Fruit fly (Drosophila melanogaster) Kc167 (cell line): ENCODE results near the gene Arfip.

Experiments
- Myc ChIP-seq: fragments of >200 bp; optimal IDR thresholded peaks from 2 replicates; lab custom pipeline; 2017; ENCODE audit warnings: missing external identifiers
- Sin3A ChIP-seq: fragments of >200 bp; optimal IDR thresholded peaks from 2 replicates; lab custom pipeline; 2018; ENCODE audit warnings: missing external identifiers
- h ChIP-seq: fragments of >200 bp; optimal IDR thresholded peaks from 3 replicates; lab custom pipeline; 2018; ENCODE audit warnings: missing external identifiers
- insv ChIP-seq: fragments of >200 bp; optimal IDR thresholded peaks from 3 replicates; lab custom pipeline; 2018; ENCODE audit warnings: missing external identifiers
- psq ChIP-seq: fragments of >200 bp; optimal IDR thresholded peaks from 2 replicates; lab custom pipeline; 2017; ENCODE audit warnings: missing external identifiers
- ttk ChIP-seq: sonication (Bioruptor generic); optimal IDR thresholded peaks from 2 replicates; lab custom pipeline; 2017; ENCODE audit warnings: missing external identifiers

The Arfip gene

DNA sequence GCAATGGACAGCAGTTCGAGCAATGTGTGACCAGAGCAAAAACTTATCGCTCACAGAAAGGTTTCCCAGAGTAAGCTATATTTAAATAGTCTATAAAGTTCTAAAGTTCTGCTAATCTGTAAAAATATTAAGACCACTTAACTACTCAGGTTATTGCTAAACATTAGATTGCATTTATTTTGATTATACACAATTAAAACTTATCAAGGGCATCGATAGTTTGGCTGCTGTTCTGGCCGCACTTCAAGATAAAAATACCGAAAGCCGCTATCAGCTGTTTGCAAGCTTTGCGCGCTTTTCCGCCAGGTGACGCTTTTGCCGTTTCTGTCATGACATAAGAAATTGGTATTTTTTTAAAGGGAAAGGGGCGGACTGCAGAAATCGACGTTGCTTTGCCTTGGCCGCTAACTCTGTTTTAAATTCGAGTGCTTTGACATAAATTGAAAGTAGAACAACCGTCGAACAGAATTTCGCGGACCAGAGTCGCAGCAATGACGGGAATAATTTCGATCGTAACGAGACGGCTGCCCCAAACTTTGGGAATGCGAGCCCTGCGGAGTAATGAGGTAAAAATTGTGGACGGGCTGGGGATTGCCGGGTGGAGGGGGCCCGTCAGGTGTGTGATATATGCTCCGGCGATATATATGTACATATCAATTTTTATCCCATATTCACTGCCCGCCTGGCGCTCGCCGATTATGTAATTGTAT, 9.3 kb upstream of the Arfip start, which contains the start of the genes CG17734 and CG5214:
Gene CG17734, minus strand, starts transcription at position 49 of the 710 bp plus-strand sequence.
Gene CG5214, plus strand, starts transcription at position 352 of the 710 bp plus-strand sequence.
- TF ChIP-seq Sin3A (lab: Kevin White, UChicago) (peak; percentile 17), insv (no peak)

DNA sequence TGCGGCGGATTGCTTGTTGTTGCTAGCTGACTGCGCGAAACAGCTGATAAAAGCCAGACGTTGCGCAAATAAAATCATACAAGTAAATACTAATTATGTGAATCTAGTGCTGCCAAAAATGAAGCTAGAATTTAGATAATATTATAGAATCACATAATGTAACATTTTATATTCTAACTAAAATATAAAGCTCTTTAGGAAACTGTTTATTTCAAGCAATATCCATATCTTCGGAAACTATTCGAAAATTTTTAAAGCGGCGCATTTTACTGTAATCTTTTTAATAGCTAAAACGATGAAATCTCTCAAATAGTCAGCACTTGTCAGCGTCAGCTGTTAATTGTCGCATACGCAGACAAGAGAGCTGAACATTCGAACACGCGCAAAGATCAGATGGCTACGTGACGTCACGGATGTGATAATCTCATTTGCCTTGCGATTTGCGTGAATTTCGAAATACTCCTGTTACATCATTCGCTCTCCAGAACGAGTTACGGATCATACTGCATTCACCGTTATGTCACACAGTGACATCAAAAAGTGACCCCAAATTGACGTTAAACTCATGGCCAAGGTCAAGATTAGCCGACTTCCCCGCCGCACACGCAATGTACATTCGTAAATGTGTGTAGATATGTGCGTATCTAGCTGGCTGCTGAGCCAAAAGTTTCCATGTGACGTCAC, 8.4 kb upstream of the Arfip start:
- no peak for TF ChIP-seq psq (lab: Kevin White, UChicago)
- no peak for TF ChIP-seq insv
- TF ChIP-seq h (lab: Kevin White, UChicago): no peak
- TF ChIP-seq ttk: no peak
- TF ChIP-seq Myc (lab: Kevin White, UChicago): no peak
- no peak for TF ChIP-seq Sin3A (lab: Kevin White, UChicago)

DNA sequence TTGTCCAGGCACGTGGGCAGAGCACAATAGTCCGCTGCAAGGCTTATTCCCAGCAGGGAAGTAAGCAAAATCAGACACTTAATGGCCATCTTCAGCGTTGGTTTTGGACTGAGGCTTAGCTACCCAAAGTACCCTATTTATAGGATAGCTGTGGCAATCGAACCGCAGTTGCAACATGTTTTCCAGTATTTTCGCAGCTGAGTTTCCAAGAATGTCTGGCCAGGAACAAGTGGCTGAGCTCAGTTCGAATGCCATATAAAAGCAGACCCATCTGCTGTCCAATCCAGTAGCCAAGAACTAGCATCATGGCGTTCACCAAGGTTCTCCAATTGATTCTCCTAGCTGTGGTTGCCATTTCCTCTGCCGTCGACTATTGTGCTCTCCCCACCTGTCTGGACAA, 6.1 kb upstream of the Arfip start, which contains the start of the genes scpr-B and scpr-A:
Gene scpr-B, minus strand, starts transcription at position 101 of the 400 bp plus-strand sequence.
Gene scpr-A, plus strand, starts transcription at position 293 of the 400 bp plus-strand sequence.
- TF ChIP-seq Myc (lab: Kevin White, UChicago) (no peak), h (lab: Kevin White, UChicago) (no peak), Sin3A (lab: Kevin White, UChicago) (no peak), insv (no peak), ttk (no peak), psq (lab: Kevin White, UChicago) (no peak)

DNA sequence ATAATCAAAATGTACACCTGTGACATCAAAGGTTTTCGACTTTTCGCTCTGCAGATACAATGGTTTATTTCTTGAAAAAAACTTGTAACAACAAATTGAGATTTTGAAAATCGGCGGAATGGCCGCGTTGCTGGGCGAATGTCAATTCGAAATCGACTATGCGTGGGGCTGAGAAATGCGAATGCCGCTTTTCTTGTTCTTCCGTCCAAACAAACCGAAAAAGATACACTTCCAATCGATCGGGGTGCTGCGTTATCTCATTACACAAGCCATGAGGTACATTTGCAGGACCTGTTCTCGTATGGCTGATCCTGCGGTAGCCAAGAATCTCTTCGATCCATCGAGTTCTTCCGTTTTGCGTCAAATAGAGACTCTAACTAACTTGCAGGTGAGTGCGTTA, 2.8 kb upstream of the Arfip start, which contains the start of gene CG31388:
Gene CG31388, plus strand, starts transcription at position 218 of the 400 bp plus-strand sequence.
- TF ChIP-seq h (lab: Kevin White, UChicago): no peak
- TF ChIP-seq ttk: no peak
- no peak for TF ChIP-seq Sin3A (lab: Kevin White, UChicago)
- TF ChIP-seq insv: no peak
- TF ChIP-seq Myc (lab: Kevin White, UChicago): no peak

DNA sequence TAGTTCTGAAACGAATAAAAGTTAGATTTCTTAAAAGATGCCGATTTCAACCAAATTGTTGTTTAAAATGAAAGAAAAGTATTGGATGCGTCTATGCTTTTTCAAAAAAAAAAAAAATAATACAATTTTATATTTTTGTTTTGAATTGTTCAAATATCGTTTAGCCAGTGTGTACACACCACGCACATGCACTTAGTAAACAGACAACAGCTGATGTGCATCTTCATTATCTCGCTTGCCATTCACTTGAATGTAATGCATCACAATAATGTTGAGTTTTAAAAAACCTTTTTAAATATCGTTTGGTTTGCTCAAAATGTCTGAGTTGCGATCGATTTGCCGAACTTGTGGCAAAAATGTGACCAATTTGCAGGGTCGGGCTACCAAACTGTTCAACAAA, 1.2 kb upstream of the Arfip start, which contains the start of gene CG31441:
Gene CG31441, plus strand, starts transcription at position 246 of the 400 bp plus-strand sequence.
- TF ChIP-seq insv (no peak), Myc (lab: Kevin White, UChicago) (no peak)

DNA sequence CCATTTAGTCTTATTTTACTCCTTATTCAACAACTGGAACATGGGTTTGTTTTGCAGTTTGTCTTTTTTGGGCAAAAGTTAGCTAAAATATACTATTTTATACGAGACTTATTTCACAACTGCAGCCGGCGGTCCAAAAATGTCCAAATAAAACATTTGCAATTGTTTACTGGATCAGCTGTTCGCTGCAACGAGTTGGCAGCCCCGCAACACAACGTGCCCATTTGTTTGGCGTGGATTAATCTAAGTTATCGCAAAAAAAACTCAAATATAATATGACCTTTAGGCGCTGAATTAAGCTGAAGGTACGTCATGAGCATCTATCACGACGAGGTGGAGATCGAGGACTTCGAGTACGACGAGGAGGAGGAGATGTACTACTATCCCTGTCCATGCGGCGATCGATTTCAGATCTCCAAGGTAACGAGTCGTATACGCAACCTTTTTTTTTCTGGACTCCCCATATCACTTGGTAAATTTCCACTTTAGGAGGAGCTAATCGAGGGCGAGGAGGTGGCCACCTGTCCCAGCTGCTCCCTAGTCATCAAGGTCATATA, 3.0 kb downstream of the Arfip start, which contains the start of the genes CG17187 and Dph3:
Gene CG17187, minus strand, starts transcription at position 175 of the 557 bp plus-strand sequence.
Gene Dph3, plus strand, starts transcription at position 208 of the 557 bp plus-strand sequence.
- no peak for TF ChIP-seq Sin3A (lab: Kevin White, UChicago)
- no peak for TF ChIP-seq insv
- no peak for TF ChIP-seq ttk
- no peak for TF ChIP-seq psq (lab: Kevin White, UChicago)
- no peak for TF ChIP-seq Myc (lab: Kevin White, UChicago)
- no peak for TF ChIP-seq h (lab: Kevin White, UChicago)

DNA sequence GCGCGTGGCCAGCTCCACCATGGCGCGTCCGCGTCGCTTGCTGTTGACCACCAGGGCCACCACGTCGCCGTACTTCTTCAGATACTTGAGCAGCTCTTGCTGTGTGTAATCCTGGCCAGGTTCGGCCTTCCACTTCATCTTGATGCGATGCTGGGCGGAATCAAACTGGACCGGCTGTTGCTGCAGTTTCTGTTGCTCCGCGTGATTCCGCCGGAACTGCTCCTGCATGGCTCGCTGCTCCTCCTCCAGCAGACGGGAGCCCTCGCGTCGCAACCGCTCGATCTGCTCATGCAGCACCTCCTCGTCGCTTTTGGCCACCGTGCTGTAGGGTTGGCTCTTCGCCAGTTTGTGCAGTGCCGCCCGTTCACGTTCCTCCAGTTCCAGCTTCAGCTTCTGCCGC, 3.8 kb downstream of the Arfip start:
- TF ChIP-seq ttk (peak; percentile 67), psq (lab: Kevin White, UChicago) (no peak)

DNA sequence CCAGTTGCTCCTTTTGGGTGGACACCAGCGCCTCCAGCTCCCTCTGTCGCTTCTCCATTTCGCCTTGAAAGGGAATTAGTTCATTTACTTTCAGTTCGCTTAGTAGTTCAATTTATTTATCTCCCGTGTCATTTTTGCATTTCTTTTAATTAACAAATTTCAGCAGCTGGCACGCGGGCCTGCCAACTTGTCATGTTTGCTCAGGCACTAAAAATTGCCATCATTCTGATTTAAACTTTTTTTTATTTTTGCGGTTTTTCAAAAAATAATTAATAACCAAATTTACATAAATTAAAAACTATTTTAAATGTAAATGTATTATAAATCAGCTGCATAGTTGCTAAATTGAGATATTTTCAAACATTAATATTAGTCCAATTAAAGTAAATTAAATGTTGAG, 4.4 kb downstream of the Arfip start, which contains the start of gene GCC88:
Gene GCC88, minus strand, starts transcription at position 209 of the 400 bp plus-strand sequence.
- no peak for TF ChIP-seq insv
- no peak for TF ChIP-seq psq (lab: Kevin White, UChicago)
- no peak for TF ChIP-seq ttk
- TF ChIP-seq h (lab: Kevin White, UChicago): no peak
- TF ChIP-seq Sin3A (lab: Kevin White, UChicago): no peak
- TF ChIP-seq Myc (lab: Kevin White, UChicago): no peak

DNA sequence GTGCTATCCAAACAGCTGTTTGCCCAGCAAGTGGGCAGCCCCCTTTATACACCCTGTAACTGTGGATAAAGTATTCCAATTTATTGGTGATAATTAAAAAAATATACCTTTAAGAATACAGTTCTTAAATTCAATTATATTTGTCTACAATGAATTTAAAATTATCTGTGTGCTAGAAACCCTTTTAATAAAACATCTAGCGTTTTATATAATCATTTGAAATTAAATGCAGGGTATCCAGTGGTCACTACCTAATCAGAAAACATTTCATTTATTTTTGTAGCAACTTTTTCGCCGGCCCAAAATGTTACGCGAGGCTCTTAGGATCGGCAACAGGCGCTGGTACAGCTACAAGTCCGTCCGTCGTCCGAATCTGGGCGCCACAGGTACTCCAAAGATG, 8.3 kb downstream of the Arfip start, which contains the start of gene CG17726:
Gene CG17726, plus strand, starts transcription at position 267 of the 400 bp plus-strand sequence.
- TF ChIP-seq Myc (lab: Kevin White, UChicago): no peak
- TF ChIP-seq Sin3A (lab: Kevin White, UChicago): no peak
- TF ChIP-seq h (lab: Kevin White, UChicago): no peak

DNA sequence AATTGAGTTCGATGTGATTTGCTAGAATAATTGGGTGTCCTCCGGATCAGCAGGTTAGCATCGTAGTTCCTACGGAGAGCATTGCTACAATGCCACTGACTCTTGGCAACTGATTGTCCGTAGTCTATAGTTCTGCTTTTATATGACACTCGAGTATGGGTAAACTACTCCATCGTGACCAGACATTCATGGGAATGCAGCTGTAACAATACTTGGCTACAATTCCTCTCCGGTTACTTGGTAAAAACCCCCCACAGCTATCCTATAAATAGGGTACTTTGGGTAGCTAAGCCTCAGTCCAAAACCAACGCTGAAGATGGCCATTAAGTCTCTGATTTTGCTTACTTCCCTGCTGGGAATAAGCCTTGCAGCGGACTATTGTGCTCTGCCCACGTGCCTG, 9.6 kb downstream of the Arfip start, which contains the start of gene scpr-C:
Gene scpr-C, plus strand, starts transcription at position 301 of the 400 bp plus-strand sequence.
- TF ChIP-seq psq (lab: Kevin White, UChicago) (no peak), Myc (lab: Kevin White, UChicago) (no peak), ttk (no peak)

DNA sequence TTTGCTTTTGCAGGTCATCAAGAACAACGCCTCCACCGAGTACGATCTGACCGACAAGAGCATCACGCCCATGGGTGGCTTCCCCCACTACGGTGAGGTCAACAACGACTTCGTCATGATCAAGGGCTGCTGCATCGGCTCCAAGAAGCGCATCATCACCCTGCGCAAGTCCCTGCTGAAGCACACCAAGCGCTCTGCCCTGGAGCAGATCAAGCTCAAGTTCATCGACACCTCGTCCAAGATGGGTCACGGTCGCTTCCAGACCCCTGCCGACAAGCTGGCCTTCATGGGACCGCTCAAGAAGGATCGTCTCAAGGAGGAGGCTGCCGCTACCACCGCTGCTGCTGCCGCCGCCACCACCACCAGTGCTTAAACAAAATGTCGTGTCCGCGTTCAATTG, 10.3 kb downstream of the Arfip start:
- TF ChIP-seq ttk: no peak
- no peak for TF ChIP-seq h (lab: Kevin White, UChicago)
- no peak for TF ChIP-seq Myc (lab: Kevin White, UChicago)
- TF ChIP-seq psq (lab: Kevin White, UChicago): no peak
- no peak for TF ChIP-seq insv
- TF ChIP-seq Sin3A (lab: Kevin White, UChicago): no peak

DNA sequence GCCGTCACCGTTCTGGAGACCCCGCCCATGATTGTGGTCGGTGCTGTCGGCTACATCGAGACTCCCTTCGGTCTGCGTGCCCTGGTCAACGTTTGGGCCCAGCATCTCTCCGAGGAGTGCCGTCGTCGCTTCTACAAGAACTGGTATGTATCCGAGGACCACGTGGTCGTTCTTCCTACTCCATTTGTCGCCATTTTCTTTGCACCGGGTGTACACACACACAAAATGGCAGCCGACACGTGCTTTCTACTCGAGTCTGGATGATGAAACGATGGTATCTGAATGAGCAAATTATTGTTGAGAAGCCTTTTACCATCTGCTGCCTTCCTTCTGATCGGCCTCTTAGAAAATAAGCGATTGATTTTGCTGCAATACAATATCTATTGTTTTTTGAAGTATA, 12.2 kb downstream of the Arfip start:
- TF ChIP-seq Sin3A (lab: Kevin White, UChicago) (no peak), h (lab: Kevin White, UChicago) (no peak), insv (no peak), psq (lab: Kevin White, UChicago) (no peak), ttk (no peak), Myc (lab: Kevin White, UChicago) (no peak)
